Fruit fly (Drosophila melanogaster) whole organism, embryonic: ENCODE measurements around the gene Ac76E.
A peak's percentile ranks its signal among the peaks of the same experiment; 100 is the strongest.

Experiments
- B-H2 ChIP-seq: fragments of 200-800 bp; sonication (Bioruptor generic); optimal IDR thresholded peaks from 2 replicates; lab custom pipeline; 2018; ENCODE audit warnings: missing biosample characterization, mild to moderate bottlenecking, missing genetic modification characterization
- BtbVII ChIP-seq: fragments of 200-800 bp; sonication (Bioruptor generic); optimal IDR thresholded peaks from 3 replicates; lab custom pipeline; 2017; ENCODE audit warnings: missing biosample characterization, mild to moderate bottlenecking, missing genetic modification characterization
- CG10267 ChIP-seq: fragments of 200-800 bp; sonication (Bioruptor generic); optimal IDR thresholded peaks from 2 replicates; lab custom pipeline; 2018; ENCODE audit warnings: missing biosample characterization, mild to moderate bottlenecking, missing genetic modification characterization, moderate library complexity
- CG11093 ChIP-seq: fragments of 200-800 bp; sonication (Bioruptor generic); IDR thresholded peaks from 3 replicates; pipeline ENCODE4 v1.3.6; 2022; ENCODE audit warnings: missing biosample characterization, missing genetic modification characterization
- CG12219 ChIP-seq: fragments of 200-800 bp; sonication (Bioruptor generic); optimal IDR thresholded peaks from 3 replicates; lab custom pipeline; 2018; ENCODE audit warnings: missing biosample characterization, mild to moderate bottlenecking, missing genetic modification characterization
- CG12942 ChIP-seq: fragments of 200-800 bp; sonication (Bioruptor generic); optimal IDR thresholded peaks from 3 replicates; lab custom pipeline; 2016; ENCODE audit warnings: missing biosample characterization, missing genetic modification characterization
- CG15601 ChIP-seq: fragments of 200-800 bp; sonication (Bioruptor generic); optimal IDR thresholded peaks from 3 replicates; lab custom pipeline; 2019; ENCODE audit warnings: missing biosample characterization, mild to moderate bottlenecking, missing genetic modification characterization, moderate library complexity
- CG17385 ChIP-seq: fragments of 200-800 bp; sonication (Bioruptor generic); optimal IDR thresholded peaks from 3 replicates; lab custom pipeline; 2018; ENCODE audit warnings: missing biosample characterization, mild to moderate bottlenecking, missing genetic modification characterization
- CG17829 ChIP-seq: fragments of 200-800 bp; optimal IDR thresholded peaks from 2 replicates; lab custom pipeline; 2019; ENCODE audit warnings: missing biosample characterization, mild to moderate bottlenecking, missing genetic modification characterization, moderate library complexity
- CG17912 ChIP-seq: fragments of 200-800 bp; sonication (Bioruptor generic); optimal IDR thresholded peaks from 2 replicates; lab custom pipeline; 2018; ENCODE audit warnings: missing biosample characterization, mild to moderate bottlenecking, missing genetic modification characterization
- CG2875 ChIP-seq: fragments of 200-800 bp; sonication (Bioruptor generic); optimal IDR thresholded peaks from 2 replicates; lab custom pipeline; 2017; ENCODE audit warnings: missing biosample characterization, mild to moderate bottlenecking, missing genetic modification characterization, missing genetic modification reagents
- CG42726 ChIP-seq: fragments of 200-800 bp; sonication (Bioruptor generic); IDR thresholded peaks from 2 replicates; pipeline ENCODE4 v1.3.6; 2022; ENCODE audit warnings: missing biosample characterization, missing genetic modification characterization; ENCODE audit not compliant: partially characterized antibody
- CG4707 ChIP-seq: fragments of 200-800 bp; sonication (Bioruptor generic); optimal IDR thresholded peaks from 2 replicates; lab custom pipeline; 2018; ENCODE audit warnings: missing biosample characterization, mild to moderate bottlenecking, missing genetic modification characterization, moderate library complexity
- CG4854 ChIP-seq: fragments of 200-800 bp; sonication (Bioruptor generic); optimal IDR thresholded peaks from 2 replicates; lab custom pipeline; 2016; ENCODE audit warnings: missing biosample characterization, missing genetic modification characterization, inconsistent platforms
- CG6175 ChIP-seq: fragments of 200-800 bp; sonication (Bioruptor generic); IDR thresholded peaks from 3 replicates; pipeline ENCODE4 v1.3.6; 2022; ENCODE audit warnings: missing biosample characterization, missing genetic modification characterization
- CG7556 ChIP-seq: fragments of 200-800 bp; sonication (Bioruptor generic); optimal IDR thresholded peaks from 2 replicates; lab custom pipeline; 2017; ENCODE audit warnings: missing biosample characterization, mild to moderate bottlenecking, missing genetic modification characterization
- CG7963 ChIP-seq: fragments of 200-800 bp; sonication (Bioruptor generic); IDR thresholded peaks from 3 replicates; pipeline ENCODE4 v1.3.6; 2022; ENCODE audit warnings: missing biosample characterization, missing genetic modification characterization; ENCODE audit not compliant: partially characterized antibody
- CHES-1-like ChIP-seq: fragments of 200-800 bp; sonication (Bioruptor generic); optimal IDR thresholded peaks from 2 replicates; lab custom pipeline; 2016; ENCODE audit warnings: missing biosample characterization, missing genetic modification characterization
- Camta ChIP-seq: fragments of 200-800 bp; sonication (Bioruptor generic); optimal IDR thresholded peaks from 2 replicates; lab custom pipeline; 2016; ENCODE audit warnings: missing biosample characterization, missing genetic modification characterization
- CrebB ChIP-seq: fragments of 200-800 bp; sonication (Bioruptor generic); optimal IDR thresholded peaks from 3 replicates; lab custom pipeline; 2018; ENCODE audit warnings: missing biosample characterization, mild to moderate bottlenecking, missing genetic modification characterization
- H2.0 ChIP-seq: fragments of 200-800 bp; sonication (Bioruptor generic); IDR thresholded peaks from 2 replicates; pipeline ENCODE4 v1.3.6; 2022; ENCODE audit warnings: missing biosample characterization, missing genetic modification characterization
- Hr78 ChIP-seq, 2 experiments: fragments of 200-800 bp in 1 of 2; fragments of >200 bp in 1 of 2; sonication (Bioruptor generic) in 1 of 2; optimal IDR thresholded peaks; 2 replicates each; lab custom pipeline; 2017 to 2019; ENCODE audit warnings: missing biosample characterization in 2 of 2, missing genetic modification characterization in 2 of 2, mild to moderate bottlenecking in 1 of 2, moderate library complexity in 1 of 2
- Jarid2 ChIP-seq: fragments of 200-800 bp; sonication (Bioruptor generic); optimal IDR thresholded peaks from 3 replicates; lab custom pipeline; 2017; ENCODE audit warnings: mild to moderate bottlenecking, missing biosample characterization, missing genetic modification reagents, missing genetic modification characterization
- Med ChIP-seq: fragments of 200-800 bp; sonication (Bioruptor generic); peaks from one replicate; lab custom pipeline; 2016; ENCODE audit warnings: missing biosample characterization, missing genetic modification characterization, mild to moderate bottlenecking, inconsistent platforms, moderate library complexity
- Myb ChIP-seq: fragments of 200-800 bp; sonication (Bioruptor generic); optimal IDR thresholded peaks from 2 replicates; lab custom pipeline; 2016; ENCODE audit warnings: missing biosample characterization, missing genetic modification characterization
- Opbp ChIP-seq: fragments of 200-800 bp; sonication (Bioruptor generic); IDR thresholded peaks from 3 replicates; pipeline ENCODE4 v1.3.6; 2022; ENCODE audit warnings: missing biosample characterization, missing genetic modification characterization; ENCODE audit not compliant: partially characterized antibody
- Trl ChIP-seq, 3 experiments: fragments of >200 bp in 2 of 3; fragments of 200-800 bp in 1 of 3; sonication (Bioruptor generic) in 1 of 3; optimal IDR thresholded peaks; 2 replicates in 1 of 3; 3 replicates in 2 of 3; lab custom pipeline; 2016 to 2017; ENCODE audit warnings: missing biosample characterization in 1 of 3, missing genetic modification characterization in 1 of 3
- ac ChIP-seq: fragments of 200-800 bp; sonication (Bioruptor generic); optimal IDR thresholded peaks from 3 replicates; lab custom pipeline; 2017; ENCODE audit warnings: missing biosample characterization, mild to moderate bottlenecking, missing genetic modification characterization
- bsh ChIP-seq, 2 experiments: fragments of 200-800 bp; sonication (Bioruptor generic); optimal IDR thresholded peaks; 2 replicates each; lab custom pipeline; 2017 to 2018; ENCODE audit warnings: mild to moderate bottlenecking in 2 of 2, missing biosample characterization in 2 of 2, missing genetic modification characterization in 2 of 2, moderate library complexity in 1 of 2
- cas ChIP-seq: fragments of 200-800 bp; sonication (Bioruptor generic); IDR thresholded peaks from 2 replicates; pipeline ENCODE4 v1.3.6; 2022; ENCODE audit warnings: missing biosample characterization, missing genetic modification characterization
- caup ChIP-seq: fragments of 200-800 bp; sonication (Bioruptor generic); optimal IDR thresholded peaks from 3 replicates; lab custom pipeline; 2017; ENCODE audit warnings: missing biosample characterization, mild to moderate bottlenecking, missing genetic modification characterization, moderate library complexity; ENCODE audit not compliant: severe bottlenecking
- corto ChIP-seq: fragments of 200-800 bp; sonication (Bioruptor generic); optimal IDR thresholded peaks from 2 replicates; lab custom pipeline; 2016; ENCODE audit warnings: missing biosample characterization, mild to moderate bottlenecking, missing genetic modification characterization, moderate library complexity
- fru ChIP-seq: fragments of >200 bp; optimal IDR thresholded peaks from 2 replicates; lab custom pipeline; 2017
- hth ChIP-seq: fragments of >200 bp; optimal IDR thresholded peaks from 2 replicates; lab custom pipeline; 2017; ENCODE audit warnings: inconsistent platforms
- lov ChIP-seq, 2 experiments: fragments of 200-800 bp in 1 of 2; fragments of >200 bp in 1 of 2; sonication (Bioruptor generic) in 1 of 2; IDR thresholded peaks in 1 of 2; optimal IDR thresholded peaks in 1 of 2; 2 replicates in 1 of 2; 3 replicates in 1 of 2; pipeline versions ENCODE4 v1.3.6 to Lab custom; 2017 to 2022; ENCODE audit warnings: missing biosample characterization in 1 of 2, missing genetic modification characterization in 1 of 2
- maf-S ChIP-seq: fragments of 200-800 bp; sonication (Bioruptor generic); optimal IDR thresholded peaks from 2 replicates; lab custom pipeline; 2016; ENCODE audit warnings: missing biosample characterization, missing genetic modification characterization
- pan ChIP-seq, 4 experiments: fragments of >200 bp in 3 of 4; fragments of 200-800 bp in 1 of 4; sonication (Bioruptor generic) in 1 of 4; optimal IDR thresholded peaks in 3 of 4; IDR thresholded peaks in 1 of 4; 2 replicates each; pipeline versions ENCODE4 v1.3.6 to Lab custom; 2017 to 2022; ENCODE audit warnings: missing biosample characterization in 2 of 4, missing genetic modification characterization in 2 of 4, mixed read lengths in 1 of 4
- psq ChIP-seq: fragments of 200-800 bp; sonication (Bioruptor generic); optimal IDR thresholded peaks from 2 replicates; lab custom pipeline; 2017; ENCODE audit warnings: missing biosample characterization, missing genetic modification characterization
- salm ChIP-seq: fragments of 200-800 bp; sonication (Bioruptor generic); optimal IDR thresholded peaks from 2 replicates; lab custom pipeline; 2018; ENCODE audit warnings: missing biosample characterization, mild to moderate bottlenecking, missing genetic modification characterization
- scrt ChIP-seq: fragments of 200-800 bp; sonication (Bioruptor generic); optimal IDR thresholded peaks from 2 replicates; lab custom pipeline; 2018; ENCODE audit warnings: missing biosample characterization, mild to moderate bottlenecking, missing genetic modification characterization, moderate library complexity
- slou ChIP-seq: fragments of 200-800 bp; sonication (Bioruptor generic); optimal IDR thresholded peaks from 3 replicates; lab custom pipeline; 2016; ENCODE audit warnings: missing biosample characterization, missing genetic modification characterization
- tin ChIP-seq: fragments of 200-800 bp; sonication (Bioruptor generic); optimal IDR thresholded peaks from 3 replicates; lab custom pipeline; 2016; ENCODE audit warnings: missing biosample characterization, missing genetic modification characterization
- tna ChIP-seq: fragments of 200-800 bp; sonication (Bioruptor generic); IDR thresholded peaks from 2 replicates; pipeline ENCODE4 v1.3.6; 2022; ENCODE audit warnings: missing biosample characterization, missing genetic modification characterization; ENCODE audit not compliant: partially characterized antibody
- ttk ChIP-seq: fragments of 200-800 bp; sonication (Bioruptor generic); IDR thresholded peaks from 2 replicates; pipeline ENCODE4 v2.1.2; 2022; ENCODE audit warnings: missing biosample characterization, missing genetic modification characterization
- unc-4 ChIP-seq: fragments of 200-800 bp; sonication (Bioruptor generic); IDR thresholded peaks from 2 replicates; pipeline ENCODE4 v1.3.6; 2022; ENCODE audit warnings: missing biosample characterization, missing genetic modification characterization; ENCODE audit not compliant: partially characterized antibody
- unpg ChIP-seq: fragments of 200-800 bp; sonication (Bioruptor generic); optimal IDR thresholded peaks from 3 replicates; lab custom pipeline; 2018; ENCODE audit warnings: missing biosample characterization, mild to moderate bottlenecking, missing genetic modification characterization, moderate library complexity
- vfl ChIP-seq: fragments of 200-800 bp; sonication (Bioruptor generic); optimal IDR thresholded peaks from 2 replicates; lab custom pipeline; 2016; ENCODE audit warnings: missing biosample characterization, missing genetic modification characterization
- wek ChIP-seq: fragments of 200-800 bp; sonication (Bioruptor generic); optimal IDR thresholded peaks from 3 replicates; lab custom pipeline; 2018; ENCODE audit warnings: missing biosample characterization, mild to moderate bottlenecking, missing genetic modification characterization, moderate library complexity

The Ac76E gene

DNA sequence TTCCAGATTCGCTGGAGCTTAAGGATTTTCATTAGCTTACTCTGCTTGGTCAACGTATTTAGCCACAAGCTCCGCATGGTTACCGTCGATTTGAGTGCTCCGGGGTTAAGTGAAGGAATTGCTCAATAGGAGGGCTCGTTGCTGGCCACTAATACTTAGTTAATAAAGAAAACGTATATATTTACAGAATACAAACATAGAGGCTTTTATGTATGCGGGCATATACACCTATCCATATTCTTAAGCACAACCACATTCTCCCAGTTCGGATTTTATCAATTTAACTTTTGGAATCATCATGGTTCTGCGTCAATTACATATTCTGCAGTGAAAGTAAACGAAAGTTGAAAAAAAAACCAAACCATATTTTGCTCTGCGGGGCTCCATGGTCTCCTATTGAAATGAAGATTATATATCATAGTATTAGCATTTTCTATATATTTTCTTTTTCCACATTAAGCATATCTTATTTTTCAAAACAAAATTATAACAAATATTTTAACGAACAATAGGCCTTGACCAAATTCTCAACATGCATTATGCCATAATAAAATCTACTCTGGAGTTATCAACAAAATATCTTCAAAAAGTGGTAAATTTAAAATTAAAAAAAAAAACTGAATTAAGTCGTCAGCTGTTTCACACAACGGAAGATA, 61.1 kb downstream of the Ac76E start, which contains the start of the genes Tom20 and Gabat:
Gene Tom20 (plus strand): TSS at position 564 of the 656 bp plus-strand sequence.
Gene Gabat (minus strand): TSS at position 606 of the 656 bp plus-strand sequence.
- TF ChIP-seq bsh (GFP tag; optimal IDR thresholded peaks at IDR 0.05; lab: Kevin White, UChicago) (peak in 1 of 2 experiments; percentile 17), wek (no peak), Camta (no peak), pan (optimal IDR thresholded peaks at IDR 0.05; lab: Kevin White, UChicago) (no peak), pan (GFP tag; optimal IDR thresholded peaks at IDR 0.05 in 1 of 2, IDR thresholded peaks at IDR 0.05 in 1 of 2) (peak in 1 of 2 experiments; percentile 42), CG15601 (tag; lab: Kevin White, UChicago) (no peak), B-H2 (GFP tag; lab: Kevin White, UChicago) (peak; percentile 42), tna (GFP tag; lab: Robert Waterston, UW) (no peak), Myb (no peak), CG4707 (GFP tag; lab: Kevin White, UChicago) (no peak), salm (tag; lab: Kevin White, UChicago) (no peak), unc-4 (no peak), CG4854 (GFP tag; lab: Kevin White, UChicago) (no peak), CG2875 (GFP tag; lab: Kevin White, UChicago) (no peak), ttk (GFP tag; lab: Robert Waterston, UW) (no peak), H2.0 (GFP tag; lab: Robert Waterston, UW) (no peak), fru (lab: Kevin White, UChicago) (no peak), CrebB (tag; lab: Kevin White, UChicago) (no peak), maf-S (GFP tag; lab: Kevin White, UChicago) (no peak), CG17829 (tag; lab: Kevin White, UChicago) (no peak), CG42726 (GFP tag; lab: Robert Waterston, UW) (no peak), Hr78 (GFP tag; optimal IDR thresholded peaks at IDR 0.05; lab: Kevin White, UChicago) (no peak), CHES-1-like (GFP tag; lab: Kevin White, UChicago) (no peak), corto (no peak), CG11093 (GFP tag; lab: Robert Waterston, UW) (no peak), Jarid2 (GFP tag; lab: Kevin White, UChicago) (no peak), ac (GFP tag; lab: Kevin White, UChicago) (no peak), vfl (GFP tag; lab: Kevin White, UChicago) (no peak), CG17385 (GFP tag; lab: Kevin White, UChicago) (peak; percentile 15), unpg (GFP tag; lab: Kevin White, UChicago) (peak; percentile 5), Opbp (GFP tag; lab: Robert Waterston, UW) (no peak), lov (optimal IDR thresholded peaks at IDR 0.05; lab: Kevin White, UChicago) (no peak), lov (GFP tag; IDR thresholded peaks at IDR 0.05; lab: Robert Waterston, UW) (no peak), cas (GFP tag; lab: Robert Waterston, UW) (no peak), Trl (optimal IDR thresholded peaks at IDR 0.05; lab: Kevin White, UChicago) (no peak), Trl (GFP tag; optimal IDR thresholded peaks at IDR 0.05; lab: Kevin White, UChicago) (no peak), CG7556 (GFP tag; lab: Kevin White, UChicago) (no peak), psq (GFP tag; lab: Kevin White, UChicago) (no peak), CG7963 (GFP tag; lab: Robert Waterston, UW) (no peak), tin (GFP tag; lab: Kevin White, UChicago) (no peak), CG10267 (tag; lab: Kevin White, UChicago) (no peak), CG12219 (GFP tag; lab: Kevin White, UChicago) (no peak), scrt (GFP tag; lab: Kevin White, UChicago) (no peak), Med (GFP tag; lab: Kevin White, UChicago) (peak; percentile 22), CG17912 (GFP tag; lab: Kevin White, UChicago) (no peak), caup (no peak), slou (GFP tag; lab: Kevin White, UChicago) (no peak), BtbVII (GFP tag; lab: Kevin White, UChicago) (peak; percentile 4), CG6175 (GFP tag; lab: Robert Waterston, UW) (no peak), hth (no peak), CG12942 (no peak)
